Worm (Caenorhabditis elegans): ENCODE measurements around the gene pqn-35.

pqn-35 gene

ce11 chrII:4565205-4565604, 47.6 kb upstream of the pqn-35 start (continued):
- TF ChIP-seq rpc-1 (optimal IDR thresholded peaks at IDR 0.05) (peak; percentile 55), rpc-1 (tag; optimal IDR thresholded peaks at IDR 0.05) (peak; percentile 82), chd-7 (tag; optimal IDR thresholded peaks at IDR 0.05) (no peak), Y95B8A.8 (GFP tag; IDR thresholded peaks at IDR 0.05) (no peak), hmg-1.2 (GFP tag; IDR thresholded peaks at IDR 0.05) (no peak; the same call in 1 of the 2 replicates), snpc-3.4 (tag; optimal IDR thresholded peaks at IDR 0.05) (peak; percentile 51), nfyb-1 (GFP tag; IDR thresholded peaks at IDR 0.05) (peak; percentile 59; the same call in 1 of the 2 replicates), ceh-40 (GFP tag; IDR thresholded peaks at IDR 0.05) (no peak), nfya-2 (GFP tag; IDR thresholded peaks at IDR 0.05) (no peak), attf-3 (GFP tag; conservative IDR thresholded peaks at IDR 0.05) (no peak), madf-3 (GFP tag; IDR thresholded peaks at IDR 0.05) (no peak), F57C9.4 (tag; optimal IDR thresholded peaks at IDR 0.05) (no peak), lir-1 (GFP tag; conservative IDR thresholded peaks at IDR 0.05) (no peak), madf-8 (GFP tag; conservative IDR thresholded peaks at IDR 0.05) (no peak), K11D2.4 (GFP tag; IDR thresholded peaks at IDR 0.05) (no peak), nhr-179 (tag; optimal IDR thresholded peaks at IDR 0.05) (no peak), zim-3 (tag; optimal IDR thresholded peaks at IDR 0.05) (no peak), nhr-120 (GFP tag; IDR thresholded peaks at IDR 0.05) (no peak), unc-130 (GFP tag; optimal IDR thresholded peaks at IDR 0.05) (no peak), attf-5 (GFP tag; optimal IDR thresholded peaks at IDR 0.05) (peak; percentile 7), K12H6.12 (tag; optimal IDR thresholded peaks at IDR 0.05) (no peak), bed-2 (GFP tag; IDR thresholded peaks at IDR 0.05) (no peak), gei-17 (GFP tag; optimal IDR thresholded peaks at IDR 0.05) (no peak), egl-18 (GFP tag; IDR thresholded peaks at IDR 0.05) (no peak), akir-1 (GFP tag; optimal IDR thresholded peaks at IDR 0.05) (no peak), Y67H2A.10 (GFP tag; conservative IDR thresholded peaks at IDR 0.05) (no peak), rec-8 (tag; optimal IDR thresholded peaks at IDR 0.05) (no peak), tbp1 (GFP tag; optimal IDR thresholded peaks at IDR 0.05) (peak; percentile 87), F22D6.2 (tag; optimal IDR thresholded peaks at IDR 0.05) (no peak), F23B12.7 (tag; optimal IDR thresholded peaks at IDR 0.05; ENCODE audit: insufficient read depth) (no peak), lsl-1 (GFP tag; optimal IDR thresholded peaks at IDR 0.05) (peak; percentile 58), lin-35 (GFP tag; optimal IDR thresholded peaks at IDR 0.05) (no peak), T07F8.4 (tag; optimal IDR thresholded peaks at IDR 0.05) (no peak), F52B5.7 (tag; optimal IDR thresholded peaks at IDR 0.05) (no peak), zfh-2 (GFP tag; conservative IDR thresholded peaks at IDR 0.05) (no peak), ztf-26 (tag; optimal IDR thresholded peaks at IDR 0.05) (no peak), nhr-27 (tag; optimal IDR thresholded peaks at IDR 0.05) (no peak), madf-6 (GFP tag; IDR thresholded peaks at IDR 0.05) (peak; percentile 42; the same call in 1 of the 2 replicates), dpff-1 (tag; optimal IDR thresholded peaks at IDR 0.05) (no peak), tbx-9 (tag; optimal IDR thresholded peaks at IDR 0.05; ENCODE audit: borderline replicate concordance) (no peak), ztf-18 (tag; optimal IDR thresholded peaks at IDR 0.05) (peak; percentile 25), mes-4 (tag; optimal IDR thresholded peaks at IDR 0.05) (no peak), sptf-2 (GFP tag; optimal IDR thresholded peaks at IDR 0.05) (no peak), egrh-3 (GFP tag; IDR thresholded peaks at IDR 0.05) (no peak), mel-28 (tag; optimal IDR thresholded peaks at IDR 0.05; ENCODE audit: borderline replicate concordance) (no peak), madf-10 (tag; optimal IDR thresholded peaks at IDR 0.05) (no peak), Y53F4B.3 (GFP tag; IDR thresholded peaks at IDR 0.05) (no peak), cebp-2 (GFP tag; IDR thresholded peaks at IDR 0.05) (no peak), ceh-27 (GFP tag; optimal IDR thresholded peaks at IDR 0.05) (no peak), ceh-91 (GFP tag; IDR thresholded peaks at IDR 0.05) (0 out of 2 replicates have a peak, but pooled peaks have one; percentile 27)

All from whole organism, young adult.